2 fruit fly cellular contexts compared by ENCODE assay signal in genomic region chr3R:22822729-22823128, dm6.
TF ChIP-seq lines count a peak whose summit lies in the region.

No protein-coding gene starts in this region.

- TF ChIP-seq CTCF in whole organism, embryonic (GFP tag; optimal IDR thresholded peaks at IDR 0.05; lab: Kevin White, UChicago), result no peak

TF ChIP-seq in whole organism, embryonic, 481 proteins besides CTCF, POLR2A, EP300 and RAD21 (continues in another document):
- TF ChIP-seq CG17359 (tag; optimal IDR thresholded peaks at IDR 0.05; lab: Kevin White, UChicago), result peak; percentile 17
- no peak for TF ChIP-seq chm (GFP tag; IDR thresholded peaks at IDR 0.05; lab: Robert Waterston, UW)
- TF ChIP-seq CG17612 (GFP tag; IDR thresholded peaks at IDR 0.05; lab: Robert Waterston, UW), result no peak
- no peak for TF ChIP-seq CG4854 (GFP tag; optimal IDR thresholded peaks at IDR 0.05; lab: Kevin White, UChicago)
- TF ChIP-seq CG6854 (GFP tag; optimal IDR thresholded peaks at IDR 0.05; lab: Kevin White, UChicago), result peak; percentile 9
- TF ChIP-seq CG11247 (GFP tag; IDR thresholded peaks at IDR 0.05; lab: Robert Waterston, UW), result no peak
- TF ChIP-seq CG3847 (GFP tag; IDR thresholded peaks at IDR 0.05; lab: Robert Waterston, UW), result peak; percentile 19; the same call in 1 of the 2 replicates
- TF ChIP-seq wdn (GFP tag; IDR thresholded peaks at IDR 0.05; lab: Robert Waterston, UW), result 0 out of 2 replicates have a peak, but pooled peaks have one; percentile 28
- TF ChIP-seq CG13296 (GFP tag; optimal IDR thresholded peaks at IDR 0.05; lab: Kevin White, UChicago), result peak; percentile 5
- peak; percentile 51 for TF ChIP-seq gem (tag; optimal IDR thresholded peaks at IDR 0.05; lab: Kevin White, UChicago)
- peak; percentile 15 for TF ChIP-seq unpg (GFP tag; optimal IDR thresholded peaks at IDR 0.05; lab: Kevin White, UChicago)
- TF ChIP-seq CG2678 (tag; optimal IDR thresholded peaks at IDR 0.05; lab: Kevin White, UChicago), result peak; percentile 64
- no peak for TF ChIP-seq CG7745 (tag; optimal IDR thresholded peaks at IDR 0.05; lab: Kevin White, UChicago)
- TF ChIP-seq onecut (GFP tag; IDR thresholded peaks at IDR 0.05; lab: Robert Waterston, UW), result no peak
- TF ChIP-seq Fer3 (tag; optimal IDR thresholded peaks at IDR 0.05; lab: Kevin White, UChicago), result peak; percentile 29
- TF ChIP-seq CG34376 (GFP tag; optimal IDR thresholded peaks at IDR 0.05; lab: Kevin White, UChicago), result no peak
- TF ChIP-seq lab (GFP tag; optimal IDR thresholded peaks at IDR 0.05; lab: Kevin White, UChicago), result peak; percentile 47
- TF ChIP-seq gsb-n (tag; optimal IDR thresholded peaks at IDR 0.05; lab: Kevin White, UChicago), result no peak
- TF ChIP-seq sens (GFP tag; lab: Kevin White, UChicago), result peak; percentile 32
- TF ChIP-seq NK7.1 (GFP tag; optimal IDR thresholded peaks at IDR 0.05; lab: Kevin White, UChicago), result no peak
- no peak for TF ChIP-seq CG5245 (GFP tag; optimal IDR thresholded peaks at IDR 0.05; lab: Kevin White, UChicago)
- TF ChIP-seq CG15514 (GFP tag; optimal IDR thresholded peaks at IDR 0.05; lab: Kevin White, UChicago), result no peak
- peak; percentile 6 for TF ChIP-seq abd-A (tag; optimal IDR thresholded peaks at IDR 0.05; lab: Kevin White, UChicago)
- TF ChIP-seq CkIIα-i1 (GFP tag; IDR thresholded peaks at IDR 0.05; lab: Robert Waterston, UW), result no peak
- TF ChIP-seq CG32767 (GFP tag; IDR thresholded peaks at IDR 0.05; lab: Robert Waterston, UW), result no peak
- no peak for TF ChIP-seq fru (optimal IDR thresholded peaks at IDR 0.05; lab: Kevin White, UChicago)
- TF ChIP-seq tx (GFP tag; optimal IDR thresholded peaks at IDR 0.05; lab: Kevin White, UChicago), result no peak
- TF ChIP-seq CG34422 (GFP tag; IDR thresholded peaks at IDR 0.05; lab: Robert Waterston, UW), result no peak
- TF ChIP-seq CG3995 (GFP tag; optimal IDR thresholded peaks at IDR 0.05; lab: Kevin White, UChicago), result no peak
- no peak for TF ChIP-seq CG4424 (GFP tag; optimal IDR thresholded peaks at IDR 0.05; lab: Kevin White, UChicago)
- no peak for TF ChIP-seq luna (GFP tag; optimal IDR thresholded peaks at IDR 0.05; lab: Kevin White, UChicago)
- 0 out of 2 replicates have a peak, but pooled peaks have one; percentile 23 for TF ChIP-seq Nf-YA (GFP tag; IDR thresholded peaks at IDR 0.05; lab: Robert Waterston, UW)
- TF ChIP-seq CG12391 (tag; optimal IDR thresholded peaks at IDR 0.05; lab: Kevin White, UChicago), result peak; percentile 11
- TF ChIP-seq schlank (tag; optimal IDR thresholded peaks at IDR 0.05; lab: Kevin White, UChicago), result no peak
- TF ChIP-seq maf-S (GFP tag; optimal IDR thresholded peaks at IDR 0.05; lab: Kevin White, UChicago), result no peak
- TF ChIP-seq CG34224 (GFP tag; IDR thresholded peaks at IDR 0.05; lab: Robert Waterston, UW; ENCODE audit: partially characterized antibody), result no peak
- TF ChIP-seq Hr51 (GFP tag; optimal IDR thresholded peaks at IDR 0.05; lab: Kevin White, UChicago), result peak in 1 of 2 experiments; percentile 54
- no peak for TF ChIP-seq CrebB (tag; optimal IDR thresholded peaks at IDR 0.05; lab: Kevin White, UChicago)
- no peak for TF ChIP-seq CG33557 (GFP tag; optimal IDR thresholded peaks at IDR 0.05; lab: Kevin White, UChicago)
- TF ChIP-seq croc (GFP tag; conservative IDR thresholded peaks at IDR 0.05; lab: Robert Waterston, UW), result no peak
- TF ChIP-seq grau (tag; optimal IDR thresholded peaks at IDR 0.05; lab: Kevin White, UChicago), result peak; percentile 41
- peak; percentile 7 for TF ChIP-seq caup (GFP tag; optimal IDR thresholded peaks at IDR 0.05; lab: Kevin White, UChicago; ENCODE audit: severe bottlenecking)
- TF ChIP-seq lmd (GFP tag; IDR thresholded peaks at IDR 0.05; lab: Robert Waterston, UW), result no peak
- TF ChIP-seq CG6765 (GFP tag; optimal IDR thresholded peaks at IDR 0.05; lab: Kevin White, UChicago), result peak; percentile 10
- TF ChIP-seq Meics (GFP tag; optimal IDR thresholded peaks at IDR 0.05; lab: Kevin White, UChicago), result peak; percentile 16
- no peak for TF ChIP-seq Adf1 (GFP tag; IDR thresholded peaks at IDR 0.05; lab: Robert Waterston, UW)
- peak; percentile 45 for TF ChIP-seq CG7839 (tag; optimal IDR thresholded peaks at IDR 0.05; lab: Kevin White, UChicago)

TF ChIP-seq in whole organism, prepupa, 60 proteins besides CTCF, POLR2A, EP300 and RAD21:
- TF ChIP-seq CG10669 (GFP tag; optimal IDR thresholded peaks at IDR 0.05; lab: Kevin White, UChicago) (no peak), svp (GFP tag; lab: Kevin White, UChicago) (peak; percentile 13)

Comparison
In these comparisons a context has a peak if more than half of its experiments do, and no peak if none do; other contexts are left out.
1. Of the 7 proteins assayed by ChIP-seq in both whole organism, embryonic and whole organism, prepupa: peak only in whole organism, embryonic: CG6854 and Sox102F; only in whole organism, prepupa: none; in both: none; in neither: 5.